Worm (Caenorhabditis elegans) whole organism, L4/young adult: ENCODE data around the gene srj-44.

Source experiments
- W03F9.2 ChIP-seq: fragments of 150-350 bp; optimal IDR thresholded peaks from 2 replicates; lab custom pipeline; 2014; ENCODE audit warnings: missing biosample characterization, missing genetic modification characterization
- dao-5 ChIP-seq: sonication (generic microtip); optimal IDR thresholded peaks from 2 replicates; lab custom pipeline; 2016; ENCODE audit warnings: missing genotype, missing genetic modification characterization, moderate library complexity, missing compliant biosample characterization
- him-1 ChIP-seq: sonication (generic microtip); optimal IDR thresholded peaks from 2 replicates; lab custom pipeline; 2016; ENCODE audit warnings: missing genotype, missing genetic modification reagents, missing genetic modification characterization, missing compliant biosample characterization

The srj-44 gene

DNA sequence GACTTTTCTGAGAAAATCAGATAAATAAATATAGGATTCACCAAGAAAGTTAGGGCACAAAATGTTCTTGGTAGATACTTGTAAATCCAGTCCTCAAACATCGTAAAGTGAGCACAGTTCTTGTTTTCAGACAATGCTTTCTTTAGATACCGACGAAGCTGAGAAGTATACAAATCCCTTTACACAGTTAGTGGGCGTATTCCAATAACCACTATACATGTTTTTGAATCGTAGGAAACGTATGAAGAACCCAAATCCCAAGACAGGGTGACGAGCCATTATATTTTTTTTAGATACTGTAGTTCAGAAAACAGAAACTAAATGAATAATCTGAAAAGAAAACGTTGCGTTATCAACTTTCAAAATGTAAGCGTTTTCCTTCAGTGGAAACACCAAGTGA is at the start of gene srj-44:
Gene srj-44 (minus strand): TSS at position 101 of the 400 bp plus-strand sequence.
- TF ChIP-seq dao-5 (tag; lab: Kevin White, UChicago) (no peak), him-1 (no peak), W03F9.2 (no peak)

DNA sequence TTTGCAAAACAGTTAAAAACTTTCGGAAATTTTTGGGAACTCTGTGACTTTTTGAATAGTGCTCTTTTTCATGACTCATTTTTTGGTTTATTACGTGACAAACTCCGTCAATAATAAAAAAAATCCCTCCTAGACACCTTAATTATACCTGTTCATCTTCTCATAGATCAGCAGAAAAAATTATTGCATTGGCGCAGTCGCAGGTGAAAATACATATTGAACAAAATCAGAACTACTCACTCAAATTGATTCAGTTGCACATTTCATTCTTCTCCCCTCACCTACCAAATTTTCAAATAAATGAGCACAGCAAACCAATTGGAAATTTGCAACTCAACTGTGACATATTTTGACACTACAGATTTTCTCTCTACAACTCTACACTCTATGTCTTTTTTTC is 47.3 kb upstream of the srj-44 start, which contains the start of gene srh-127:
Gene srh-127 (plus strand): TSS at position 301 of the 400 bp plus-strand sequence.
- TF ChIP-seq W03F9.2 (no peak), dao-5 (tag; lab: Kevin White, UChicago) (no peak), him-1 (no peak)

DNA sequence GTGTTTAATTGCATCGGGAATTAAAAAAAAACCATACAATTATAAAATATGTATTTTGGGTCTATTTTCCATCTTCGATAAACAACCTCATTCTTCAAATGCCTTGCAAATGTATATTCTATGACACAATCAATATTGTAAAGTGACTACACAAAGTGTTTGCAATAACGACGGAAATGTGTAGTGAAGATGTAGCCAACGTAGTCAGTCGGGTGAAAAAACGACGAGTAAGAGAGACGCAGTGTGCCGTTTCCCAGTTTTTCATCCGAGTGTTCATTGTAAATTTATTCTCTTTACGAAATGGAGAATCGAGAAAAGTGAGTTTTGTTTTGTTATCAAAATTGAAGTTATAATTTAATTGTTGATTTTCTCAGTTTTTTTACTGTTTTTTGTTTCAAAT is 46.3 kb upstream of the srj-44 start, which contains the start of gene F37B4.15:
Gene F37B4.15 (plus strand): TSS at position 301 of the 400 bp plus-strand sequence.
- TF ChIP-seq him-1: no peak
- no peak for TF ChIP-seq W03F9.2
- TF ChIP-seq dao-5 (tag; lab: Kevin White, UChicago): no peak

DNA sequence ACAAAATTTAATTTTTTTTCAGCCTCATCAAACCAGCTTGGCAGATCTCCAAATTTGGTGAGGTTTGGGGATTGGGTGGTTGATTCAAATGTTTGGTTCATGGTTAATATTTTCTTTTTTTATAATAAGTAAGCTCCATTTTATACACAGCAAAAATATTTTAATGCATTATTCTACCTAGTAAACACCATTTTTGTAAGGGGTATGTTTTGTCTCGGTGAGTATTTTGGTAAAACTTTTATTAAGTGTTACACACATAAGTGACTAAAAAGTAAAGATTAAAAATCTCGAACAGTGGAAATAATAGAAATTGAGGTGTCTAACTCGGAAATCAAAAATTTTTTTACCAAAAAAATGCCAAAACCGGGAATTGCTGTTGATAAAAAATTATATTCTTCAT is 43.0 kb upstream of the srj-44 start, which contains the start of gene srw-4:
Gene srw-4 (minus strand): TSS at position 101 of the 400 bp plus-strand sequence.
- no peak for TF ChIP-seq W03F9.2
- no peak for TF ChIP-seq dao-5 (tag; lab: Kevin White, UChicago)
- TF ChIP-seq him-1: no peak

DNA sequence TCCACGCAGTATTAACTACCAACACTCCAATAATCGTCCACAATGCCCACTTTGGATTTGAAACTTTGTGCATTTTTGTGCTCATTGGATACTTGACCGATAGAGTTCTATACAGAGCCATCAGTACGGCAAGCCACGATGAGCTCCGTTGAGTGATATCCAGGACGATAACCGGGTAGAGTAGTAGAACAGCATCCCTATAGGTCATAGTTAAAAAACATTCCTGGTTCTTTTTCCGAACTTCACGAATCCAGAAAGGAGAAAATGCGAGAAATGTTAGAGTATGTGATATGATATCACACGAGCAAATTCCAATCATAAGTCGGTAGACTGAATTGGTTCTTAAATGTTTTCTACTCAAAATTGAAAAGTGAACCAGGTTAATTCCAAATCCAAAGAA is 42.6 kb upstream of the srj-44 start:
- TF ChIP-seq dao-5 (tag; lab: Kevin White, UChicago) (no peak), W03F9.2 (no peak), him-1 (no peak)

DNA sequence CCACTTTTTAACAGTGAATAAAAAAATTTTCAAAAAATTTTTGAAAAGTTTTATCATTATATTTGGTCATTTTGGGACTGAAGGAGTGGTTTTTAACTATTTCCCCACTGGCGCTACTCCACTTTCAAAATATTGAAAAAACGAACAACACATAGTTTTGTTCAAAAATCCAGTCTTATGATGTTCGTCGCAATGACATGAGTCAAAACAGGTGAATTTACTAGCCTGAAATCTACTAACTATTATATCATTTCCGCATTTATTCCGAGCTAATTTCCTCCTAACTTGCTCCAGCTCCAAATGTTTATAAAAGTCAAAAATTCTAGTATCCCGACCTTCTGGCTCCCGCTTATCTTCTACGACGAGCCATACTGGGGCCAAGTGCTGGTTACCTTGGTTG is 38.7 kb upstream of the srj-44 start, which contains the start of gene sre-24:
Gene sre-24 (plus strand): TSS at position 301 of the 400 bp plus-strand sequence.
- TF ChIP-seq him-1: no peak
- TF ChIP-seq dao-5 (tag; lab: Kevin White, UChicago): no peak
- no peak for TF ChIP-seq W03F9.2

DNA sequence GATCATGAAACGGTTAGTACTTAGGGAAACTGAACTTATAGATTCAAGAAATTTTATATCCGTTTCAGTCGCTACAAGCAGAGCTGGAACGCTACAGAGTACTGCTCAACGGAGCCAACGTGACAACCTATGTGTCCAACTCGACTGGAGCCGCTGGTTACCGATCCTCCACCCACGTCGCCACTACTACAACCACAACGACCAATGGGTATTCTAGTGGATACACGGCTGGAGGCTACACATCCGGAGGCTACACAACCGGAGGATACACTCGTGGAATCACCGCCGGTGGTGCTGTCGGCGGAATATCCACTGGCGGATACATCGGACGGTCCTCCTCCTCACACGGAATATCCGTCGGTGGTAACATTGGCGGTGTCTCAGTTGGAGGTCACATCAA is 37.4 kb upstream of the srj-44 start:
- TF ChIP-seq W03F9.2: no peak
- TF ChIP-seq him-1: no peak
- no peak for TF ChIP-seq dao-5 (tag; lab: Kevin White, UChicago)

DNA sequence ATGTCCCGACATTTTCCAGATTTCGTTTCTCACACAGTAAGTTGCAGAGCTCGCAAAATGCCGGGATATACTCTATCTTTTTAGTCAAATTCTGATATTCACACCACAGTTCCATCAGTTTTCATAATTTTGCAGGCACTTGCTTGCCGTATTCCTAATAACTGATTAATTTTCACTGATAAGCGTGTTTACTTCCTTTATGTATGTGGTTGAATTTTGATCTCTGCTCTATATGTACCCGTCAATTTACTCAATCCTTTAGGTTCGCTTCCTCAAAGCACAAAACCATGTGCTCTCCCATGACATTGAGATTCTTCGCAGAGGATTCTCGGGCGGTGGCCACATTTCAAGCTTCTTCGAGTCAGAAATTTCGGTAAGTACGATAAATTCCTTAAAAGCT is 35.9 kb upstream of the srj-44 start:
- TF ChIP-seq him-1: no peak
- TF ChIP-seq dao-5 (tag; lab: Kevin White, UChicago): no peak
- no peak for TF ChIP-seq W03F9.2

DNA sequence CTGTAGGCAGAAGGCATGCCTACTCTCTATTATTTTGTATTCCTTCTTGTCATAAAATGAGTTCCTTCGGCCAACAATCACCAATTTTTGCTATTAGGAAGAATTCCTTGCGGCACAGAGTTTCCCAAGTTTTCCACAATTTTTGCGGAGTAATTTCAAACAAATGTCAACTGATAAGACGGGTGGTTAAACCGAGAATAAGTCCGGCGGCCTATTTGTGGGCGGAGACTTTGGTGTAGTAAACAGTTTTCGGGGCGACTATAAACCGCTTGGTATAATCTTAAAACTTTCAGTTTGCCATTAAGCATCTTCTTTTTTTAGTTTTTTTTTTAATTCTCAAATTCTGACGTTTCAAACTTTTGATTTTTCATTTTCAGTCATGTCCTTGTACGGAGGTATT is 35.3 kb upstream of the srj-44 start, which contains the start of gene ifc-1:
Gene ifc-1 (plus strand): TSS at position 378 of the 400 bp plus-strand sequence.
- TF ChIP-seq W03F9.2 (no peak), him-1 (no peak), dao-5 (tag; lab: Kevin White, UChicago) (no peak)

DNA sequence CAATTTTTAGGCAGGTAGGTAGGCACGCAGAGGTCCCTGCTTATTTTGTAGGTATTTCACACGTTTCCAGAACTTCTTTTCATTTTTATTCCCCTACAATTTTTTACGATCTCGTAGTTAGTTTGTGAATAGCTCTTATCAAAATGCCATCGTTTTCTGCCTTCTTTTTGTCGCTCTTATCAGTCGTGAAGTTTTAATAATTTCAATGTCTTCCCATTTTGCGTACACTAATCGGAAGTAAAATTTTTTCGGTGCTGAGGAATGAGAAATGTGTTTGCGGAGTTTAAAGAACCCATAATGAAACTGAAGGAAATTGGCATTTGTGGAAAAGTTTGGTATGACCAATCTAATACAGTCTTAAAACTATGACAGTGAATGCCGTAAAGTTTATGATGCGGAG is 34.7 kb upstream of the srj-44 start:
- TF ChIP-seq him-1 (no peak), W03F9.2 (no peak), dao-5 (tag; lab: Kevin White, UChicago) (no peak)

DNA sequence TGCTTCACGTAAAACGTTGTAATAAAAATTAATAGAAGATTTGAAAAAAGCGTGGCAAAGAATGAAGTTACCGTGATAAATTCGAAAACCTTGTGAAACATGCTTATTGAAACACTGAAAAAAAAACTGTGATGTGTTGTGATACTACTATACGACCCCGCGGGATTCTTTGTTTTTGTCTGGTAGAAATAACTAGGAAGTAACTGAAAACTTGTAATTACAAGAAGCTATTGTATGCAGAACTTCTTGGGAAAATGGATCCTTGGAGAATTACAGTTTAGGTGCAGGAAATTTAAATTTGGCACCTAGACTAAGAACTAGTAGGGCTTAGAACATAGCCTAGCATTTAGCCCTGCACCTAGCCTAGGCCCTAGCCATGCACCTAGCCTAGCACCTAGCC is 34.1 kb upstream of the srj-44 start, which contains the start of gene str-39:
Gene str-39 (minus strand): TSS at position 101 of the 400 bp plus-strand sequence.
- TF ChIP-seq him-1 (no peak), W03F9.2 (no peak), dao-5 (tag; lab: Kevin White, UChicago) (no peak)

DNA sequence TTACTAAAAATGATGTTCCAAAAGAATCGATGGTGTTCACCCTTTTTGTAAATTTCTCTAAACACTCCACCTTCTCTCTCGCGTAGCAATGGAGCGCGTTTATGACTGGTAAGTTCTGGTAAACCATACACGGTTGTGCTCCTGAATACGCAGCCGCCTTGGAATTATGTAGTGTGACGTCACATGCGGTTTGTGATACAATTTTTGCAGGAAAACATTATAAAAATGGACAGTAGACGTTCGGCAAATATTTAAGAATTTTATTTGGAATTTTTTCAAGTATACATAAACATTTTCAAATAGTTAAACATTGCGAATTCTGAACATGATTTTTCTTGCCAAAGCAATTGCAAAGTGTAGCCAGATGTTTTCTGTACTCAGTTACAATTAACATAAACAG is 31.8 kb upstream of the srj-44 start, which contains the start of gene F37B4.10:
Gene F37B4.10 (minus strand): TSS at position 101 of the 400 bp plus-strand sequence.
- TF ChIP-seq W03F9.2: no peak
- TF ChIP-seq him-1: no peak
- no peak for TF ChIP-seq dao-5 (tag; lab: Kevin White, UChicago)

DNA sequence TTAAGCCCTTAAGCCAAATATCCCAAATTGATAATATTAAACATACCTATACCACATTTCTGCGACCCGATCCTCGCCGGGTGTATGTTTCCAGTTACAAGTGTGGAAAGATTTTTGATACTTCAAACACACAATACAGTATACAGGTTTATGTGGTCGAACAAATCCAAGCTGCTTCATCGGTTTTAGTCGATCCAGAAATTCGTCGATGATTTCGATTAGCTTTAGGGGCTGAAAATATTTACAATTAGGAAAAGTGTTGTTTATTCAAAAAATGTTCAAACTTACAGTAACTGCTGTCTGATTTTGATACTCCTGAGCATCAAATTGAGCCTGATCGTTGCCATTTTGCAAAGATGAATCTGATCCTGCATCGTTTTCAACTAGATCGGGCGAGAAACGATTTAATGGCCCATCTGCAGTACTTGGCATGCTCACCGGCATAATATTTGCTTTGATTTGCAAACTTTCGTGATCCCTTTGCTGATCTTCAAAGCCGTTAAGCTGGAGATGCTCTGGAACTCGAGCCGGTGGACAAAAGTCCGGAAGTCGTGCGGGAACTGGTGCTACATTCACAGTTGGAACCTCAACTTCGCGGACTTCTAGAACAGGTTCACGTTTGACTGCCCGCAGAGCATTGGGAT is 30.6 kb upstream of the srj-44 start:
- TF ChIP-seq him-1 (no peak), W03F9.2 (no peak), dao-5 (tag; lab: Kevin White, UChicago) (no peak)

DNA sequence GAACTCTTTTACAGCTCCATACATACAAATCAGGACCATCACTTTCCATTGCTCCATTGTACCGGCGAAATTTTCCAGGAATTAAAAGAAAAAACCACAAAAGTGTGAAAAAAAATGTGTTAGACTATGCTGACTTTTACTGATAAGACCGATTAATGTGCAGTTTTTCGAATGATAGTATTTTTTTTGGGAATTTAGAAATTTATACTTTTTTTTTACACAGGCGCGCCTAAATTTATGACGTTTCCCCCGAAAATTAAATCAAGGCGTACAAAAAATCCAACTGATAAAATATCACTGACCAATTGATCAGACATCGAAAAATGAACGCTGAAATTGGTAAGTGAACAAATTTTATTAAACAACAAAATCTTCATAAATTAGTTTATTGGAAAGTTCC is 29.8 kb upstream of the srj-44 start, which contains the start of gene folt-2:
Gene folt-2 (minus strand): TSS at position 179 of the 400 bp plus-strand sequence.
- TF ChIP-seq W03F9.2: no peak
- no peak for TF ChIP-seq dao-5 (tag; lab: Kevin White, UChicago)
- TF ChIP-seq him-1: no peak

DNA sequence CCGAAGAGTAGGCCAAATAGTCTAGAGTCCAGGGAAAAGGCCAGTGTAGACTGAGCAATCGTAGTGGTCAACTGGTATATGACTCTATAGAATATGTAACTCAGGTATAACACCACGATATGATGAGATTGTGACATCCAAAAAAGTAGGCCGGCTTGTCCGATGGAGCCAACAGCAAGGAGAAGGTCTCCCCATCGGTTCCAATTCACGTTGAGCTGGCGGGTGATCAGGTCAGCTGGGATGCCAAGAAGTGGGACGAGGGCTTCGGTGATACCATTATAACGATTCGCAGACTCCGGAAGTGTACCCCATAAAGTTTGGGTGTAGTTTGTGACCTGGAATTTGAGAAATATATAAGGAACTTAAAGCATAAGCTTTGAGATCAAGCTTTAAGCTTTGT is 27.3 kb upstream of the srj-44 start:
- TF ChIP-seq him-1: no peak
- TF ChIP-seq dao-5 (tag; lab: Kevin White, UChicago): no peak
- TF ChIP-seq W03F9.2: no peak
